Worm (Caenorhabditis elegans): ENCODE data around the gene srbc-34.

srbc-34 gene

DNA sequence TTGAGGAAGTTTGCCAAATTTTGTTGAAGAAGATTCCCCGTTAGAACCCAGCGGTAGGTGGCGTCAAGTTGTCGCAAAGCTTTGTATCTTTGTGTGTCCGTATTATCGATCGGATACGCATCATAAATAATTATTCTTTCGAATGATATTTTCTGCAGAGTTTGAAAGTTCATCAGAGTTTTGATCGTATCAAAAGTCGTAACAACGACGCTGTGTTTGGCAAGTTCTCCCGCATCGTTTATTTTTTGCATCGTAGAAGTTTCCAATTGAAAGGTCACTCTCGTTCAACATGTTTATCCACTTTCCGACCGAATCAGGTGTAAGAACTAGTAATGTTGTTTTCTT is 43.0 kb upstream of the srbc-34 start (continued):
- TF ChIP-seq jun-1 (tag; optimal IDR thresholded peaks at IDR 0.05) (no peak), nhr-6 (tag; optimal IDR thresholded peaks at IDR 0.05) (no peak), mxl-2 (GFP tag; conservative IDR thresholded peaks at IDR 0.05) (no peak), vab-7 (GFP tag; IDR thresholded peaks at IDR 0.05) (no peak), pqm-1 (tag; optimal IDR thresholded peaks at IDR 0.05) (no peak), ztf-7 (tag; optimal IDR thresholded peaks at IDR 0.05) (no peak), lin-13 (GFP tag; optimal IDR thresholded peaks at IDR 0.05) (no peak), egl-43 (GFP tag; IDR thresholded peaks at IDR 0.05) (no peak), nhr-48 (tag; optimal IDR thresholded peaks at IDR 0.05) (no peak), Y75B8A.6 (GFP tag; IDR thresholded peaks at IDR 0.05) (no peak), dmd-9 (GFP tag; IDR thresholded peaks at IDR 0.05) (no peak), dmd-6 (GFP tag; IDR thresholded peaks at IDR 0.05) (peak; percentile 16; the same call in 1 of the 2 replicates), lin-15B (tag; optimal IDR thresholded peaks at IDR 0.05) (no peak), T26A8.4 (GFP tag; IDR thresholded peaks at IDR 0.05) (no peak), dve-1 (tag; optimal IDR thresholded peaks at IDR 0.05; ENCODE audit: insufficient read depth) (peak; percentile 31), nhr-111 (GFP tag; optimal IDR thresholded peaks at IDR 0.05) (no peak), R02D3.7 (tag; optimal IDR thresholded peaks at IDR 0.05) (no peak), ama-1 (optimal IDR thresholded peaks at IDR 0.05) (peak; percentile 65), ceh-28 (tag; optimal IDR thresholded peaks at IDR 0.05) (no peak), mes-2 (tag; optimal IDR thresholded peaks at IDR 0.05; ENCODE audit: poor library complexity, severe bottlenecking) (peak; percentile 18), nhr-76 (tag; optimal IDR thresholded peaks at IDR 0.05) (no peak), snpc-4 (tag; optimal IDR thresholded peaks at IDR 0.05) (no peak), zfp-2 (tag; optimal IDR thresholded peaks at IDR 0.05) (no peak), lir-3 (tag; optimal IDR thresholded peaks at IDR 0.05) (no peak), lsy-2 (tag; optimal IDR thresholded peaks at IDR 0.05) (no peak), hlh-11 (tag; optimal IDR thresholded peaks at IDR 0.05) (no peak), zfp-3 (GFP tag; conservative IDR thresholded peaks at IDR 0.05) (peak; percentile 90), lin-1 (GFP tag; IDR thresholded peaks at IDR 0.05) (peak; percentile 46; the same call in 1 of the 2 replicates), snpc-1.2 (GFP tag; IDR thresholded peaks at IDR 0.05) (no peak), nhr-28 (tag; optimal IDR thresholded peaks at IDR 0.05) (no peak), lim-7 (GFP tag; IDR thresholded peaks at IDR 0.05) (0 out of 2 replicates have a peak, but pooled peaks have one; percentile 23), hif-1 (tag; optimal IDR thresholded peaks at IDR 0.05) (no peak), aha-1 (tag) (peak; percentile 38), ZK546.5 (tag; optimal IDR thresholded peaks at IDR 0.05) (no peak), tra-1 (GFP tag; IDR thresholded peaks at IDR 0.05) (peak; percentile 22; the same call in 1 of the 2 replicates), ctbp-1 (GFP tag; IDR thresholded peaks at IDR 0.05) (0 out of 2 replicates have a peak, but pooled peaks have one; percentile 10), spr-1 (tag; optimal IDR thresholded peaks at IDR 0.05) (no peak), ztf-11 (tag; optimal IDR thresholded peaks at IDR 0.05) (no peak), zip-2 (tag; optimal IDR thresholded peaks at IDR 0.05) (no peak), ceh-44 (GFP tag; IDR thresholded peaks at IDR 0.05) (no peak), gei-8 (GFP tag; optimal IDR thresholded peaks at IDR 0.05) (no peak), mdl-1 (tag; optimal IDR thresholded peaks at IDR 0.05) (no peak), cey-2 (tag; optimal IDR thresholded peaks at IDR 0.05; ENCODE audit: borderline replicate concordance, insufficient read depth) (no peak), saeg-2 (GFP tag; IDR thresholded peaks at IDR 0.05) (peak; percentile 56; the same call in 1 of the 2 replicates), F10B5.3 (tag; optimal IDR thresholded peaks at IDR 0.05) (no peak), Y105C5A.15 (GFP tag; IDR thresholded peaks at IDR 0.05) (no peak), nhr-237 (tag; optimal IDR thresholded peaks at IDR 0.05) (no peak), daf-16 (GFP tag; optimal IDR thresholded peaks at IDR 0.05) (no peak), daf-16 (tag; optimal IDR thresholded peaks at IDR 0.05) (peak; percentile 51), set-16 (GFP tag; IDR thresholded peaks at IDR 0.05) (no peak), daf-8 (GFP tag; IDR thresholded peaks at IDR 0.05) (no peak), Y48G9A.11 (GFP tag; IDR thresholded peaks at IDR 0.05) (no peak), arid-1 (GFP tag; conservative IDR thresholded peaks at IDR 0.05) (no peak)
